Worm (Caenorhabditis elegans) whole organism, mixed stage, embryonic: Measurements from ENCODE around the gene sul-2.

Experiments
- M03D4.4 ChIP-seq: sonication (generic microtip); optimal IDR thresholded peaks from 2 replicates; lab custom pipeline; 2017; ENCODE audit warnings: mild to moderate bottlenecking, missing genetic modification characterization, missing compliant biosample characterization
- bed-3 ChIP-seq: fragments of 200-800 bp; sonication (Bioruptor generic); optimal IDR thresholded peaks from 3 replicates; lab custom pipeline; 2018; ENCODE audit warnings: mild to moderate bottlenecking, missing genetic modification characterization, moderate library complexity, missing compliant biosample characterization
- blmp-1 ChIP-seq: fragments of 150-350 bp; optimal IDR thresholded peaks from 2 replicates; lab custom pipeline; 2014; ENCODE audit warnings: missing biosample characterization, missing genetic modification characterization
- ceh-39 ChIP-seq: fragments of 150-350 bp; optimal IDR thresholded peaks from 2 replicates; lab custom pipeline; 2014; ENCODE audit warnings: missing biosample characterization, missing genetic modification characterization
- ceh-43 ChIP-seq: fragments of 200-800 bp; sonication (Bioruptor generic); optimal IDR thresholded peaks from 2 replicates; lab custom pipeline; 2018; ENCODE audit warnings: mild to moderate bottlenecking, missing genetic modification characterization, moderate library complexity, missing compliant biosample characterization
- ceh-83 ChIP-seq: fragments of 200-800 bp; sonication (Bioruptor generic); optimal IDR thresholded peaks from 2 replicates; lab custom pipeline; 2018; ENCODE audit warnings: mild to moderate bottlenecking, missing genetic modification characterization, missing compliant biosample characterization
- ces-1 ChIP-seq: fragments of 150-350 bp; optimal IDR thresholded peaks from 2 replicates; lab custom pipeline; 2014; ENCODE audit warnings: missing biosample characterization, missing genetic modification reagents, missing genetic modification characterization
- cnd-1 ChIP-seq: fragments of 200-800 bp; sonication (Bioruptor generic); optimal IDR thresholded peaks from 2 replicates; lab custom pipeline; 2018; ENCODE audit warnings: mild to moderate bottlenecking, missing genetic modification characterization, missing compliant biosample characterization
- drap-1 ChIP-seq: fragments of 200-800 bp; sonication (Bioruptor generic); optimal IDR thresholded peaks from 3 replicates; lab custom pipeline; 2018; ENCODE audit warnings: mild to moderate bottlenecking, missing genetic modification characterization, missing compliant biosample characterization
- elt-1 ChIP-seq: sonication (generic microtip); optimal IDR thresholded peaks from 2 replicates; lab custom pipeline; 2017; ENCODE audit warnings: missing genetic modification characterization, mild to moderate bottlenecking, missing compliant biosample characterization, antibody characterized with exemption, moderate library complexity, borderline replicate concordance; ENCODE audit not compliant: insufficient read depth
- elt-3 ChIP-seq: fragments of 150-350 bp; optimal IDR thresholded peaks from 2 replicates; lab custom pipeline; 2014; ENCODE audit warnings: missing biosample characterization, missing genetic modification characterization
- flh-1 ChIP-seq: fragments of 200-800 bp; sonication (Bioruptor generic); optimal IDR thresholded peaks from 2 replicates; lab custom pipeline; 2018; ENCODE audit warnings: mild to moderate bottlenecking, missing genetic modification characterization, moderate library complexity, missing compliant biosample characterization
- ham-2 ChIP-seq: fragments of 200-800 bp; sonication (Bioruptor generic); optimal IDR thresholded peaks from 2 replicates; lab custom pipeline; 2018; ENCODE audit warnings: mild to moderate bottlenecking, missing genetic modification characterization, missing compliant biosample characterization
- hlh-1 ChIP-seq: fragments of 150-350 bp; optimal IDR thresholded peaks from 2 replicates; lab custom pipeline; 2014; ENCODE audit warnings: missing biosample characterization, missing genetic modification reagents, missing genetic modification characterization
- lin-13 ChIP-seq: fragments of 150-350 bp; optimal IDR thresholded peaks from 2 replicates; lab custom pipeline; 2014; ENCODE audit warnings: missing biosample characterization, missing genetic modification characterization
- lin-32 ChIP-seq: fragments of 200-800 bp; sonication (Bioruptor generic); optimal IDR thresholded peaks from 2 replicates; lab custom pipeline; 2018; ENCODE audit warnings: mild to moderate bottlenecking, missing genetic modification characterization, missing compliant biosample characterization
- lsy-2 ChIP-seq: fragments of 150-350 bp; optimal IDR thresholded peaks from 2 replicates; lab custom pipeline; 2014; ENCODE audit warnings: missing biosample characterization, missing genetic modification characterization
- mep-1 ChIP-seq: fragments of 150-350 bp; optimal IDR thresholded peaks from 2 replicates; lab custom pipeline; 2017; ENCODE audit warnings: missing biosample characterization, missing genetic modification reagents, missing genetic modification characterization, inconsistent platforms
- mls-2 ChIP-seq: sonication (generic microtip); optimal IDR thresholded peaks from 2 replicates; lab custom pipeline; 2016; ENCODE audit warnings: mild to moderate bottlenecking, missing genetic modification characterization, moderate library complexity, missing compliant biosample characterization
- nhr-12 ChIP-seq: fragments of 150-350 bp; optimal IDR thresholded peaks from 2 replicates; lab custom pipeline; 2014; ENCODE audit warnings: missing biosample characterization, missing genetic modification characterization
- nhr-237 ChIP-seq: fragments of 150-350 bp; optimal IDR thresholded peaks from 2 replicates; lab custom pipeline; 2014; ENCODE audit warnings: missing biosample characterization, missing genetic modification characterization
- nhr-28 ChIP-seq: fragments of 150-350 bp; optimal IDR thresholded peaks from 2 replicates; lab custom pipeline; 2014; ENCODE audit warnings: missing biosample characterization, missing genetic modification characterization
- nhr-76 ChIP-seq: sonication (generic microtip); optimal IDR thresholded peaks from 2 replicates; lab custom pipeline; 2017; ENCODE audit warnings: missing biosample characterization, missing genetic modification characterization
- pha-4 ChIP-seq: fragments of 150-350 bp; optimal IDR thresholded peaks from 2 replicates; lab custom pipeline; 2018; ENCODE audit warnings: missing biosample characterization, missing genetic modification reagents, missing genetic modification characterization
- sem-2 ChIP-seq: fragments of 200-800 bp; sonication (Bioruptor generic); optimal IDR thresholded peaks from 2 replicates; lab custom pipeline; 2018; ENCODE audit warnings: mild to moderate bottlenecking, missing genetic modification characterization, missing compliant biosample characterization
- snpc-4 ChIP-seq: fragments of 150-350 bp; optimal IDR thresholded peaks from 2 replicates; lab custom pipeline; 2014; ENCODE audit warnings: missing biosample characterization, missing genetic modification characterization
- sptf-1 ChIP-seq: sonication (generic microtip); optimal IDR thresholded peaks from 2 replicates; lab custom pipeline; 2017; ENCODE audit warnings: mild to moderate bottlenecking, missing genetic modification characterization, moderate library complexity, missing compliant biosample characterization
- tbx-8 ChIP-seq: fragments of 200-800 bp; sonication (Bioruptor generic); optimal IDR thresholded peaks from 2 replicates; lab custom pipeline; 2018; ENCODE audit warnings: mild to moderate bottlenecking, missing genetic modification characterization, moderate library complexity, missing compliant biosample characterization
- unc-120 ChIP-seq: sonication (generic microtip); optimal IDR thresholded peaks from 2 replicates; lab custom pipeline; 2017; ENCODE audit warnings: missing genetic modification characterization, missing compliant biosample characterization; ENCODE audit not compliant: poor library complexity, severe bottlenecking
- unc-39 ChIP-seq: fragments of 150-350 bp; optimal IDR thresholded peaks from 2 replicates; lab custom pipeline; 2014; ENCODE audit warnings: missing biosample characterization, missing genetic modification characterization
- unc-62 ChIP-seq: fragments of 150-350 bp; optimal IDR thresholded peaks from 2 replicates; lab custom pipeline; 2014; ENCODE audit warnings: missing biosample characterization, missing genetic modification reagents, missing genetic modification characterization
- zip-8 ChIP-seq: fragments of 150-350 bp; optimal IDR thresholded peaks from 2 replicates; lab custom pipeline; 2014; ENCODE audit warnings: missing biosample characterization, missing genetic modification characterization
- ztf-11 ChIP-seq: fragments of 150-350 bp; optimal IDR thresholded peaks from 2 replicates; lab custom pipeline; 2014; ENCODE audit warnings: missing biosample characterization, missing genetic modification characterization

Gene sul-2

DNA sequence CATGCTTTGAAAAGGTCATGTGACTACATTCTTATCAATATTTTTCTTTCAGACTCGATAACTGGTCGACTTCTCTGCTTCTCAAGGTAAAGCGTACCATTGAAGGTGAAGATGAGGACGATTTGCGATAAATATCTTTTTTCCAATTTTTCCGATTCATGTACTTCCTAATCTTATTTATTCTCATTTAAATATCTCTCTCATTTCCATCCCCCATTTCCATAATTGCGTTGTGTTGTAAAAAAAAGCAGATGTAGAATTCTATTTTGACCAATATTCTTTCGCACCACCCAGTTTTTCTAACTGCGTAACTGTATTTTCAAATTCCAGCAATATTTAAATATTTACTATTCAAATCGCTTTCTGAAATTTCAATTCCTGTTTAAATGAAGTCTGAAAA is 24.6 kb upstream of the sul-2 start, which contains the start of gene D1014.4:
Gene D1014.4, plus strand, starts transcription at position 301 of the 400 bp plus-strand sequence.
- TF ChIP-seq M03D4.4 (tag; lab: Kevin White, UChicago) (no peak), unc-39 (tag; lab: Kevin White, UChicago) (no peak), ces-1 (GFP tag; lab: Kevin White, UChicago) (peak; percentile 6)

ce11 chrV:8143605-8144004 is 13.9 kb upstream of the sul-2 start, which contains the start of gene D1014.2:
Gene D1014.2, plus strand, starts transcription at chrV:8143905.
- TF ChIP-seq unc-39 (tag; lab: Kevin White, UChicago) (no peak), mls-2 (no peak), cnd-1 (no peak), tbx-8 (GFP tag; lab: Kevin White, UChicago) (no peak), drap-1 (GFP tag; lab: Kevin White, UChicago) (no peak), sem-2 (no peak), elt-3 (tag; lab: Kevin White, UChicago) (no peak), unc-120 (no peak), mep-1 (no peak), ceh-43 (GFP tag; lab: Kevin White, UChicago) (no peak), M03D4.4 (tag; lab: Kevin White, UChicago) (no peak), ztf-11 (tag; lab: Kevin White, UChicago) (no peak), blmp-1 (tag; lab: Kevin White, UChicago) (no peak), lsy-2 (tag; lab: Kevin White, UChicago) (no peak)

- no peak for TF ChIP-seq flh-1 (GFP tag; lab: Kevin White, UChicago)
- no peak for TF ChIP-seq unc-120
- TF ChIP-seq unc-62: no peak
- TF ChIP-seq zip-8 (tag; lab: Kevin White, UChicago): no peak
- TF ChIP-seq drap-1 (GFP tag; lab: Kevin White, UChicago): no peak
- TF ChIP-seq bed-3 (GFP tag; lab: Kevin White, UChicago): no peak
- no peak for TF ChIP-seq hlh-1 (tag; lab: Kevin White, UChicago)
- no peak for TF ChIP-seq nhr-12
- TF ChIP-seq elt-3 (tag; lab: Kevin White, UChicago): no peak
- TF ChIP-seq ham-2: no peak
- no peak for TF ChIP-seq mls-2
- TF ChIP-seq nhr-76 (tag; lab: Kevin White, UChicago): no peak
- TF ChIP-seq ceh-39 (tag; lab: Kevin White, UChicago): no peak
- no peak for TF ChIP-seq snpc-4 (tag; lab: Kevin White, UChicago)
- no peak for TF ChIP-seq ces-1 (GFP tag; lab: Kevin White, UChicago)
- TF ChIP-seq blmp-1 (tag; lab: Kevin White, UChicago): no peak
- no peak for TF ChIP-seq ceh-83
- TF ChIP-seq pha-4 (tag; lab: Kevin White, UChicago): no peak
- TF ChIP-seq nhr-28 (tag; lab: Kevin White, UChicago): no peak
Observed at ce11 chrV:8144515-8144914, 13.0 kb upstream of the sul-2 start.

- TF ChIP-seq nhr-237 (tag; lab: Kevin White, UChicago) (no peak), elt-3 (tag; lab: Kevin White, UChicago) (no peak), sptf-1 (no peak), hlh-1 (tag; lab: Kevin White, UChicago) (no peak), snpc-4 (tag; lab: Kevin White, UChicago) (no peak), cnd-1 (no peak), nhr-76 (tag; lab: Kevin White, UChicago) (no peak), nhr-12 (no peak), M03D4.4 (tag; lab: Kevin White, UChicago) (no peak), unc-62 (no peak), nhr-28 (tag; lab: Kevin White, UChicago) (no peak)
Observed at ce11 chrV:8145329-8145728, 12.2 kb upstream of the sul-2 start, which contains the start of gene D1014.13. Gene D1014.13, plus strand, starts transcription at chrV:8145629.

ce11 chrV:8155743-8156142 is 1.8 kb upstream of the sul-2 start:
- no peak for TF ChIP-seq cnd-1
- no peak for TF ChIP-seq mep-1
- TF ChIP-seq ham-2: no peak
- no peak for TF ChIP-seq lin-32 (GFP tag; lab: Kevin White, UChicago)
- no peak for TF ChIP-seq nhr-237 (tag; lab: Kevin White, UChicago)
- TF ChIP-seq unc-120: no peak
- TF ChIP-seq tbx-8 (GFP tag; lab: Kevin White, UChicago): no peak
- no peak for TF ChIP-seq elt-1
- no peak for TF ChIP-seq pha-4 (tag; lab: Kevin White, UChicago)
- TF ChIP-seq ceh-43 (GFP tag; lab: Kevin White, UChicago): no peak
- no peak for TF ChIP-seq unc-62
- TF ChIP-seq elt-3 (tag; lab: Kevin White, UChicago): no peak
- TF ChIP-seq ceh-39 (tag; lab: Kevin White, UChicago): no peak
- no peak for TF ChIP-seq M03D4.4 (tag; lab: Kevin White, UChicago)
- no peak for TF ChIP-seq ztf-11 (tag; lab: Kevin White, UChicago)
- TF ChIP-seq unc-39 (tag; lab: Kevin White, UChicago): no peak
- TF ChIP-seq lin-13: no peak
- no peak for TF ChIP-seq ceh-83
- TF ChIP-seq ces-1 (GFP tag; lab: Kevin White, UChicago): no peak
- TF ChIP-seq snpc-4 (tag; lab: Kevin White, UChicago): no peak
